Worm (Caenorhabditis elegans): Measurements from ENCODE around the gene T01B11.1.
A peak's percentile ranks its signal among the peaks of the same experiment; 100 is the strongest.

Gene T01B11.1

ce11 chrIV:8478516-8478915 lies 31.5 kb downstream of the T01B11.1 start:
- TF ChIP-seq ztf-28 (GFP tag; IDR thresholded peaks at IDR 0.05) (no peak), Y53G8AR.9 (GFP tag; conservative IDR thresholded peaks at IDR 0.05) (0 out of 2 replicates have a peak, but pooled peaks have one; percentile 35), B0035.1 (tag; optimal IDR thresholded peaks at IDR 0.05) (no peak), F33H1.4 (GFP tag; IDR thresholded peaks at IDR 0.05) (no peak), F39B2.1 (GFP tag; IDR thresholded peaks at IDR 0.05) (no peak), xnd-1 (tag; optimal IDR thresholded peaks at IDR 0.05) (no peak), cebp-1 (GFP tag; IDR thresholded peaks at IDR 0.05) (no peak), cebp-1 (tag; optimal IDR thresholded peaks at IDR 0.05) (peak; percentile 0), B0336.3 (GFP tag; IDR thresholded peaks at IDR 0.05) (peak; percentile 41), atf-7 (tag; optimal IDR thresholded peaks at IDR 0.05) (peak; percentile 20), nhr-27 (tag; optimal IDR thresholded peaks at IDR 0.05) (no peak), D2030.7 (GFP tag; IDR thresholded peaks at IDR 0.05) (no peak), attf-6 (GFP tag; IDR thresholded peaks at IDR 0.05) (no peak), nfya-1 (tag; optimal IDR thresholded peaks at IDR 0.05; ENCODE audit: borderline replicate concordance, insufficient read depth) (no peak), repo-1 (tag; optimal IDR thresholded peaks at IDR 0.05) (peak; percentile 21), lag-1 (GFP tag; IDR thresholded peaks at IDR 0.05) (no peak), F37B4.10 (GFP tag; IDR thresholded peaks at IDR 0.05) (no peak), B0261.1 (tag; optimal IDR thresholded peaks at IDR 0.05) (no peak), Y53F4B.3 (GFP tag; IDR thresholded peaks at IDR 0.05) (no peak), madf-6 (GFP tag; IDR thresholded peaks at IDR 0.05) (no peak), madf-8 (GFP tag; conservative IDR thresholded peaks at IDR 0.05) (no peak), nfyb-1 (GFP tag; IDR thresholded peaks at IDR 0.05) (0 out of 2 replicates have a peak, but pooled peaks have one; percentile 27)

ce11 chrIV:8479346-8479745 lies 32.3 kb downstream of the T01B11.1 start, which contains the start of gene hlh-12:
TSS of gene hlh-12 (minus strand) at chrIV:8479446.
- no peak for TF ChIP-seq hsf-1 (GFP tag; IDR thresholded peaks at IDR 0.05)

ce11 chrIV:8481308-8481707 lies 34.3 kb downstream of the T01B11.1 start, which contains the start of gene spp-8:
TSS of gene spp-8 (plus strand) at chrIV:8481664.
- TF ChIP-seq nhr-80 (tag; optimal IDR thresholded peaks at IDR 0.05) = peak; percentile 94
- TF ChIP-seq ets-4 (GFP tag; optimal IDR thresholded peaks at IDR 0.05) = peak; percentile 87
- TF ChIP-seq hmg-1.2 (GFP tag; IDR thresholded peaks at IDR 0.05) = no peak
- peak; percentile 1 for TF ChIP-seq tbp1 (GFP tag; optimal IDR thresholded peaks at IDR 0.05)
- peak; percentile 39; the same call in 1 of the 2 replicates for TF ChIP-seq egl-44 (GFP tag; IDR thresholded peaks at IDR 0.05)
- TF ChIP-seq athp-1 (tag; optimal IDR thresholded peaks at IDR 0.05) = no peak
- no peak for TF ChIP-seq cebp-1 (GFP tag; IDR thresholded peaks at IDR 0.05)
- no peak for TF ChIP-seq cebp-1 (tag; optimal IDR thresholded peaks at IDR 0.05)
- TF ChIP-seq T07F8.4 (tag; optimal IDR thresholded peaks at IDR 0.05) = no peak
- 0 out of 2 replicates have a peak, but pooled peaks have one; percentile 22 for TF ChIP-seq dox-1 (GFP tag; IDR thresholded peaks at IDR 0.05)
- peak; percentile 41 for TF ChIP-seq nhr-90 (tag; optimal IDR thresholded peaks at IDR 0.05)
- TF ChIP-seq atf-7 (tag; optimal IDR thresholded peaks at IDR 0.05) = peak; percentile 38

DNA sequence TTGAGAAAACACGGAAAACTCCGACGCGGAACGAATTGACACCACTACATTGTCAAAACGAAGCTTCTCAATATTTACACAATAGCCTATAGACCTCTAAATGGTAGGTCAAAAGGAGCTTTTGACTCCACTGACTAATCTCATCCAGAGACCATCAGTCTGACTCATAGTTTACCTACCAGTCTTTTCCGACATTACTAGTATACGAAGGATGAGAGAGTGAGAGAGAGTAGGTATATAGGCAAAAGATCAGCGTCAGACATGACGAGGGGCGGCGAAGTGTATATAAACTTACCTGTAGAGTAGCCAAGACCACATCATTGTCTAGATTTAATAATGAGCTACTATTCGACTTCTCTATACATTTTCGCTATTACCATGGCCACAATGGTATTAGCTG lies 40.2 kb downstream of the T01B11.1 start, which contains the start of gene srlf-3:
Gene srlf-3 (plus strand): TSS at position 301 of the 400 bp plus-strand sequence.
- TF ChIP-seq aptf-3 (GFP tag; IDR thresholded peaks at IDR 0.05) (no peak), nhr-27 (tag; optimal IDR thresholded peaks at IDR 0.05) (no peak), tbx-9 (tag; optimal IDR thresholded peaks at IDR 0.05; ENCODE audit: borderline replicate concordance) (no peak), let-526 (GFP tag; IDR thresholded peaks at IDR 0.05) (no peak), F39B2.1 (GFP tag; IDR thresholded peaks at IDR 0.05) (no peak), rec-8 (tag; optimal IDR thresholded peaks at IDR 0.05) (no peak), die-1 (tag; optimal IDR thresholded peaks at IDR 0.05) (no peak), ztf-3 (GFP tag; optimal IDR thresholded peaks at IDR 0.05) (no peak)

All from whole organism, young adult.